Fruit fly (Drosophila melanogaster) Kc167 (cell line): ENCODE results near the gene MED4.

Experiments used
- Myc ChIP-seq: fragments of >200 bp; optimal IDR thresholded peaks from 2 replicates; lab custom pipeline; 2017; ENCODE audit warnings: missing external identifiers
- Sin3A ChIP-seq: fragments of >200 bp; optimal IDR thresholded peaks from 2 replicates; lab custom pipeline; 2018; ENCODE audit warnings: missing external identifiers
- h ChIP-seq: fragments of >200 bp; optimal IDR thresholded peaks from 3 replicates; lab custom pipeline; 2018; ENCODE audit warnings: missing external identifiers
- psq ChIP-seq: fragments of >200 bp; optimal IDR thresholded peaks from 2 replicates; lab custom pipeline; 2017; ENCODE audit warnings: missing external identifiers
- ttk ChIP-seq: sonication (Bioruptor generic); optimal IDR thresholded peaks from 2 replicates; lab custom pipeline; 2017; ENCODE audit warnings: missing external identifiers

- TF ChIP-seq ttk (no peak), psq (lab: Kevin White, UChicago) (no peak), Sin3A (no peak), h (lab: Kevin White, UChicago) (no peak), Myc (no peak)
These were observed 6.4 kb downstream of the MED4 start, which contains the start of the genes mRpL50 and mei-P22 for dm6 chr3L:7243775-7244438.
